Worm (Caenorhabditis elegans): ENCODE results near the gene C02F5.12.

C02F5.12 gene

DNA sequence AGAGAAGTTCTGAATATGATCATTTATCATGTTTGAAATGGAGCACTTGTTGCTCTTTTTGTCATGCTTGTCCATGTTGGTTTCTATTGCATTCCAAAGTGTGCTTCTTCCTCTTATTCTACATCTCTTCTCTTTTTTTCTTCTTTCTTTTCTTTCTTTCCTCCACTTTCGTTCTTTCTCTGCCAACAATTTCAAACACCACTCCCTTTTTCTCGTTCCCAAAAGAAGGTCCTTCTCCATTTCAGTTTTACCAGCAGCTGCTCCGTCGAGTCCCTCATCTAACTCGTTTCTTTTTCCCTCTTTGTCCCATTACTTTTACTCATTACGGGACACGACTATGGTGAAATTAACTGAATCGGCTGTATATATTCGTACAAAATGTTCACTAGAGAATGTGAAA is 12.1 kb upstream of the C02F5.12 start, which contains the start of gene F09G8.5:
F09G8.5 (plus strand) TSS at position 38 of the 400 bp plus-strand sequence.
- TF ChIP-seq madf-9 (GFP tag; conservative IDR thresholded peaks at IDR 0.05) (no peak), nhr-25 (tag; optimal IDR thresholded peaks at IDR 0.05; ENCODE audit: borderline replicate concordance, insufficient read depth) (no peak), skn-1 (tag; optimal IDR thresholded peaks at IDR 0.05) (no peak), jun-1 (tag; optimal IDR thresholded peaks at IDR 0.05) (no peak), spr-1 (tag; optimal IDR thresholded peaks at IDR 0.05) (no peak), egl-27 (tag; optimal IDR thresholded peaks at IDR 0.05) (no peak)

DNA sequence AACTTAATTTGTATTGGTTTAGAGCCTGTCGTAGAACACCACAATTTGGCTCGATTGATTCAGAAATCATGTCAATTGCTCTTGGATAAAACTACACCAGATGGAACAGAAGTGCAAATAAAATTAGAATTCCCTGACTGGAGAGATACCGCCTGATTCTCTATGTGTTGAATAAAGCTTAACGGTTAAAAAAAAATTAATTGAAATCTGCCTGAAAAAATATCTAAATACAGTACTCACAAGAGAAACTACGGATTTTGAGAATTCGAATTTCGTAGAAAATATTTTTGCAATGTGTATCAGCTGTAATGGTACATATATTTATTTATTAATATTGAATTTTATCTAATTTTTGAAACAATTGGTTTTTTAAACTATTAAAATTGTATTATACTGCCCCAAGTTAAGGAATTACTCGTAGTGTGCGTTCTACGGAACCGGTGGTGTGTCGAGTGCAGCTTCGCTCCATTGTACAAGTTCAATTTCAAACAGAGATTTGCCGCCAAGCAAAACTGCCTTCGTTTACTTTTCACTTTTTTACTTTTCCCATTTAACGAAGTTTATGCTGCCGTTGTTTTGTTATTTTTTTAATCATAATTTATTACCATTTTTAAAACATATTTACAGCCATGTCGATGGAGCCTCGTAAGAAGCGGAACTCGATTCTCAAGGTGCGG is 7.3 kb upstream of the C02F5.12 start, which contains the start of gene knl-1:
knl-1 (plus strand) TSS at position 626 of the 677 bp plus-strand sequence.
- TF ChIP-seq unc-130 (GFP tag; optimal IDR thresholded peaks at IDR 0.05) (peak; percentile 97), lin-38 (GFP tag; IDR thresholded peaks at IDR 0.05) (peak; percentile 94), R02D3.7 (tag; optimal IDR thresholded peaks at IDR 0.05) (no peak), ceh-62 (tag; optimal IDR thresholded peaks at IDR 0.05) (no peak), lin-13 (GFP tag; optimal IDR thresholded peaks at IDR 0.05) (peak; percentile 69), tra-1 (GFP tag; IDR thresholded peaks at IDR 0.05) (no peak), unc-39 (tag; optimal IDR thresholded peaks at IDR 0.05) (no peak), ceh-82 (tag; optimal IDR thresholded peaks at IDR 0.05) (no peak), ceh-20 (GFP tag; IDR thresholded peaks at IDR 0.05) (no peak), nhr-48 (tag; optimal IDR thresholded peaks at IDR 0.05) (no peak), nhr-77 (tag; optimal IDR thresholded peaks at IDR 0.05) (peak; percentile 14), spr-3 (GFP tag; optimal IDR thresholded peaks at IDR 0.05) (no peak), pha-4 (GFP tag; IDR thresholded peaks at IDR 0.05) (no peak), pha-4 (tag; optimal IDR thresholded peaks at IDR 0.05) (peak; percentile 85), hif-1 (tag; optimal IDR thresholded peaks at IDR 0.05) (peak in 1 of 2 experiments; percentile 69), nhr-102 (tag; optimal IDR thresholded peaks at IDR 0.05) (no peak), hlh-30 (tag; optimal IDR thresholded peaks at IDR 0.05; ENCODE audit: insufficient read depth) (no peak), php-3 (GFP tag; IDR thresholded peaks at IDR 0.05) (no peak), zip-2 (tag; optimal IDR thresholded peaks at IDR 0.05) (no peak), dpl-1 (GFP tag; optimal IDR thresholded peaks at IDR 0.05) (peak; percentile 75), vab-7 (GFP tag; IDR thresholded peaks at IDR 0.05) (peak; percentile 34; the same call in 1 of the 2 replicates), aha-1 (tag) (peak; percentile 84), egl-43 (GFP tag; IDR thresholded peaks at IDR 0.05) (no peak), skn-1 (tag; optimal IDR thresholded peaks at IDR 0.05) (no peak), F44E2.7 (GFP tag; IDR thresholded peaks at IDR 0.05) (no peak), Y48G9A.11 (GFP tag; IDR thresholded peaks at IDR 0.05) (peak; percentile 48; the same call in 1 of the 2 replicates), nhr-237 (tag; optimal IDR thresholded peaks at IDR 0.05) (no peak), nhr-25 (tag; optimal IDR thresholded peaks at IDR 0.05; ENCODE audit: borderline replicate concordance, insufficient read depth) (peak; percentile 19), mes-2 (tag; optimal IDR thresholded peaks at IDR 0.05; ENCODE audit: poor library complexity, severe bottlenecking) (peak; percentile 88)

ce11 chrIII:8249381-8249780 is 6.6 kb upstream of the C02F5.12 start, which contains the start of the genes C02F5.10 and C02F5.2:
Gene C02F5.10, minus strand, starts transcription at chrIII:8249481.
Gene C02F5.2, plus strand, starts transcription at chrIII:8249619.
- TF ChIP-seq rbr-2 (tag; optimal IDR thresholded peaks at IDR 0.05) (no peak), lin-29 (GFP tag; IDR thresholded peaks at IDR 0.05) (no peak), skn-1 (tag; optimal IDR thresholded peaks at IDR 0.05) (no peak), attf-4 (tag; optimal IDR thresholded peaks at IDR 0.05) (no peak), hlh-30 (tag; optimal IDR thresholded peaks at IDR 0.05; ENCODE audit: insufficient read depth) (no peak), nhr-77 (tag; optimal IDR thresholded peaks at IDR 0.05) (no peak), nhr-42 (GFP tag; IDR thresholded peaks at IDR 0.05) (no peak), madf-9 (GFP tag; conservative IDR thresholded peaks at IDR 0.05) (no peak), lin-38 (GFP tag; IDR thresholded peaks at IDR 0.05) (no peak), nhr-48 (tag; optimal IDR thresholded peaks at IDR 0.05) (no peak), snpc-1.2 (GFP tag; IDR thresholded peaks at IDR 0.05) (no peak), sdz-12 (GFP tag; optimal IDR thresholded peaks at IDR 0.05) (no peak), Y48G9A.11 (GFP tag; IDR thresholded peaks at IDR 0.05) (no peak), T20F7.1 (GFP tag; optimal IDR thresholded peaks at IDR 0.05) (no peak), pha-4 (GFP tag; IDR thresholded peaks at IDR 0.05) (no peak), pha-4 (tag; optimal IDR thresholded peaks at IDR 0.05) (no peak), dmd-8 (GFP tag; IDR thresholded peaks at IDR 0.05) (no peak), lim-7 (GFP tag; IDR thresholded peaks at IDR 0.05) (no peak), F44E2.7 (GFP tag; IDR thresholded peaks at IDR 0.05) (no peak), fos-1 (tag; optimal IDR thresholded peaks at IDR 0.05) (no peak), daf-12 (tag; optimal IDR thresholded peaks at IDR 0.05) (no peak)

All from whole organism, L4 larva.